Worm (Caenorhabditis elegans): ENCODE measurements around the gene cec-7.

Gene cec-7

DNA sequence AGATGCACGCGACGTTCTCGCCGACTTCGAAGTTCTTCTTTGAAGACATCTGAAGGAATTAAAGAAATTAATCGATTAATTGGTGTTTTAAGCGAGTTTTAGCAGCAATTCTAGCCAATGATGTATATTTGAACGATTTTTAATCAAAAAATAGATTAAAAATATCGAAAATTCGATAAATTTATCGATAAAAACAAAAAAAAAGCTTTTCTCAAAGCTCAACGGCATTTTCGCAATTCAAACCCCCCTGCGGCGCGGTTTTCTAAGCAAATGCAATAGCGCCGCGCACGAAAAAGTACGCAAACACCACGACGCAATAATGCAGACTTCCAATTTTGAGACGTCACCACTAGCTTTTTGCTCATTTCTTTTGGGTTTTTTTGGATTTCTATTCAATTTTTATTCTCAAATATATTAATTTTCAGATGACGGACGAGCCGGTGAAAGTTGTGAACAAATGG, 2.7 kb downstream of the cec-7 start, which contains the start of the genes mrg-1 and spcs-2:
TSS of gene mrg-1 (minus strand) at position 51 of the 461 bp plus-strand sequence.
TSS of gene spcs-2 (plus strand) at position 426 of the 461 bp plus-strand sequence.
- peak; percentile 91 for TF ChIP-seq ZK185.1 (tag; optimal IDR thresholded peaks at IDR 0.05; ENCODE audit: poor library complexity, severe bottlenecking)
- TF ChIP-seq akir-1 (GFP tag; optimal IDR thresholded peaks at IDR 0.05), result no peak
- TF ChIP-seq bed-2 (GFP tag; IDR thresholded peaks at IDR 0.05), result no peak
- no peak for TF ChIP-seq sea-2 (GFP tag; IDR thresholded peaks at IDR 0.05)
- TF ChIP-seq hmg-20 (GFP tag; IDR thresholded peaks at IDR 0.05), result 0 out of 2 replicates have a peak, but pooled peaks have one; percentile 13
- peak; percentile 80 for TF ChIP-seq C06A6.2 (GFP tag; conservative IDR thresholded peaks at IDR 0.05)
- TF ChIP-seq nhr-179 (tag; optimal IDR thresholded peaks at IDR 0.05), result no peak
- TF ChIP-seq ztf-3 (GFP tag; optimal IDR thresholded peaks at IDR 0.05), result no peak
- no peak for TF ChIP-seq fkh-3 (tag; optimal IDR thresholded peaks at IDR 0.05)
- TF ChIP-seq F22D6.2 (tag; optimal IDR thresholded peaks at IDR 0.05), result no peak
- TF ChIP-seq nhr-120 (GFP tag; IDR thresholded peaks at IDR 0.05), result no peak
- peak; percentile 76 for TF ChIP-seq ekl-4 (GFP tag; IDR thresholded peaks at IDR 0.05)
- TF ChIP-seq F55B11.4 (tag; optimal IDR thresholded peaks at IDR 0.05; ENCODE audit: borderline replicate concordance, insufficient read depth), result no peak
- peak; percentile 90 for TF ChIP-seq D2030.7 (GFP tag; IDR thresholded peaks at IDR 0.05)
- TF ChIP-seq let-526 (GFP tag; IDR thresholded peaks at IDR 0.05), result no peak
- no peak for TF ChIP-seq mes-4 (tag; optimal IDR thresholded peaks at IDR 0.05)
- 0 out of 2 replicates have a peak, but pooled peaks have one; percentile 68 for TF ChIP-seq ztf-25 (GFP tag; IDR thresholded peaks at IDR 0.05)
- TF ChIP-seq mel-28 (tag; optimal IDR thresholded peaks at IDR 0.05; ENCODE audit: borderline replicate concordance), result peak; percentile 18
- 0 out of 2 replicates have a peak, but pooled peaks have one; percentile 64 for TF ChIP-seq Y95B8A.8 (GFP tag; IDR thresholded peaks at IDR 0.05)
- TF ChIP-seq F10E7.11 (tag; optimal IDR thresholded peaks at IDR 0.05), result no peak
- TF ChIP-seq nhr-80 (tag; optimal IDR thresholded peaks at IDR 0.05), result peak; percentile 53
- peak; percentile 42 for TF ChIP-seq snpc-4 (GFP tag; optimal IDR thresholded peaks at IDR 0.05)
- peak in 3 of 4 experiments; percentile 57 to 72 (median 62) for TF ChIP-seq snpc-4 (tag; optimal IDR thresholded peaks at IDR 0.05)
- no peak for TF ChIP-seq nfya-2 (GFP tag; IDR thresholded peaks at IDR 0.05)
- no peak for TF ChIP-seq tbx-9 (tag; optimal IDR thresholded peaks at IDR 0.05; ENCODE audit: borderline replicate concordance)
- TF ChIP-seq F39B2.1 (GFP tag; IDR thresholded peaks at IDR 0.05), result no peak
- no peak for TF ChIP-seq ama-1 (optimal IDR thresholded peaks at IDR 0.05)
- peak in 1 of 2 experiments; percentile 55 for TF ChIP-seq ama-1 (GFP tag; optimal IDR thresholded peaks at IDR 0.05)
- peak; percentile 57 for TF ChIP-seq xnd-1 (tag; optimal IDR thresholded peaks at IDR 0.05)
- no peak for TF ChIP-seq nhr-27 (tag; optimal IDR thresholded peaks at IDR 0.05)
- TF ChIP-seq B0035.1 (tag; optimal IDR thresholded peaks at IDR 0.05), result peak; percentile 1
- peak; percentile 91 for TF ChIP-seq pbrm-1 (GFP tag; IDR thresholded peaks at IDR 0.05)
- peak; percentile 10 for TF ChIP-seq atf-7 (tag; optimal IDR thresholded peaks at IDR 0.05)
- TF ChIP-seq sptf-2 (GFP tag; optimal IDR thresholded peaks at IDR 0.05), result no peak
- TF ChIP-seq cebp-1 (GFP tag; IDR thresholded peaks at IDR 0.05), result peak; percentile 80; the same call in 1 of the 2 replicates
- peak; percentile 94 for TF ChIP-seq cebp-1 (tag; optimal IDR thresholded peaks at IDR 0.05)
- TF ChIP-seq madf-6 (GFP tag; IDR thresholded peaks at IDR 0.05), result peak; percentile 84
- TF ChIP-seq snpc-3.4 (tag; optimal IDR thresholded peaks at IDR 0.05), result peak; percentile 88
- TF ChIP-seq efl-1 (GFP tag; optimal IDR thresholded peaks at IDR 0.05), result peak; percentile 74
- TF ChIP-seq ceh-40 (GFP tag; IDR thresholded peaks at IDR 0.05), result no peak
- no peak for TF ChIP-seq madf-8 (GFP tag; conservative IDR thresholded peaks at IDR 0.05)
- TF ChIP-seq nhr-90 (tag; optimal IDR thresholded peaks at IDR 0.05), result peak; percentile 35
- TF ChIP-seq zim-3 (tag; optimal IDR thresholded peaks at IDR 0.05), result no peak
- TF ChIP-seq snpc-1.3 (tag; optimal IDR thresholded peaks at IDR 0.05; ENCODE audit: insufficient read depth), result peak; percentile 88
- peak; percentile 50; the same call in 1 of the 2 replicates for TF ChIP-seq egl-44 (GFP tag; IDR thresholded peaks at IDR 0.05)
- TF ChIP-seq snpc-1.1 (tag; optimal IDR thresholded peaks at IDR 0.05; ENCODE audit: insufficient read depth), result peak; percentile 26
- TF ChIP-seq madf-3 (GFP tag; IDR thresholded peaks at IDR 0.05), result peak; percentile 89
- peak; percentile 63 for TF ChIP-seq tbp1 (GFP tag; optimal IDR thresholded peaks at IDR 0.05)
- TF ChIP-seq lin-26 (GFP tag; IDR thresholded peaks at IDR 0.05), result peak; percentile 48; the same call in 1 of the 2 replicates
